Worm (Caenorhabditis elegans) whole organism, midembryonic: ENCODE data around the gene bub-3.

Experiments
- cog-1 ChIP-seq: sonication (generic microtip); optimal IDR thresholded peaks from 2 replicates; lab custom pipeline; 2016; ENCODE audit warnings: missing genetic modification characterization, missing compliant biosample characterization
- klf-2 ChIP-seq: fragments of 200-800 bp; sonication (Bioruptor generic); conservative IDR thresholded peaks from 2 replicates; pipeline ENCODE4 v1.3.6; 2022; ENCODE audit warnings: missing genetic modification reagents, missing genetic modification characterization, missing compliant biosample characterization
- tab-1 ChIP-seq: fragments of 200-800 bp; sonication (Bioruptor generic); IDR thresholded peaks from 2 replicates; pipeline ENCODE4 v1.3.6; 2022; ENCODE audit warnings: missing genetic modification characterization, missing compliant biosample characterization

DNA sequence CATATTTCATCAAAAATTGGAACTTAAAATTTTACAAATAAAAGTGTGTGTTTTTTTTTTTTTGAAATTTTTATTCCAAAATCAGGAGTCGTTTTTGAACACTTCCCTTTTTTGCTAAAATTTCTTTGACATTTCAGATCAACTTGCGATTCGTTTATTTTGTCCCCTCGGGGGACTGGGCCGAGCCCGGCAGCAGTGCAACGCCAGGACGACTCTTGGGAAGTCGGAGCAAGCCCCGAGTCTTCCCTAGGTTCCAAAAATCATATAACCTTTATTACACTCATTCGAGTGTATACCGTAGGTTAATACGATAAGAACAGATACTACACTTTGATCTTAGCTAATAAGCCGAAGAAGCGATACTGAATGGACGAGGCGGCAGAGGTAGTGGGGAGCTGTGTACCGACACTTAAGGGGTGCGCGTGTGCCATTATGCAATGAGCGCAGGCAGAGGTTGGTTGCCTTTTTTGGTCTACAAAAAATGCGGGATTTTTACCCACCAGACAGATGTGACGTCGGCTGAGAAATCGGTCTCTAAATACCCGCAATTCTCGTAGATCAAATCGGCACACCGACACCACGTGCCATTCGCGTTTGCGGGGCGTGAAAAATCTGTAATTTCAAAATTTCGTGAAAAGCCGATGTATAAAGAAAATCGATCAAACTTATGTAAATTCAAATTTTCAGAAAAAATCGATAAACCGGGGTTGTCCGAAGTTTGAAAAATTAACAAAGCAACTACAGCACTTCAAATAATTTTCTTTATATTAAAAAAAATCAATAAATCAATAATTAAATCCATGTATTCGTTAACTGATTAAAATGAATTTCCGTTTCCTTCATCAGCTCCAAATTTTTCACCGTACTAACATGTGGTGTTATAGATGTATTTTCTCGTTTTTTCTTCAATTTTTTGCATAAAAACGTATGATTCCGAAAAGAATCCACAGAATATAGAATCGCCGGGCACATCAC, 8.2 kb upstream of the bub-3 start:
- TF ChIP-seq tab-1 (GFP tag; lab: Robert Waterston, UW) (no peak), klf-2 (GFP tag; lab: Robert Waterston, UW) (no peak), cog-1 (no peak)
